Worm (Caenorhabditis elegans) whole organism, L3 larva: Measurements from ENCODE around the gene Y105C5B.1413.

Experiments
- ZK546.5 ChIP-seq: sonication (generic microtip); optimal IDR thresholded peaks from 2 replicates; lab custom pipeline; 2017; ENCODE audit warnings: missing biosample characterization, missing genetic modification characterization
- aly-2 ChIP-seq: fragments of 150-350 bp; optimal IDR thresholded peaks from 2 replicates; lab custom pipeline; 2014; ENCODE audit warnings: missing biosample characterization, missing genetic modification characterization
- ama-1 ChIP-seq: fragments of 150-350 bp; optimal IDR thresholded peaks from 2 replicates; lab custom pipeline; 2018
- elt-3 ChIP-seq, 3 experiments: fragments of 150-350 bp in 1 of 3; sonication (generic microtip) in 2 of 3; optimal IDR thresholded peaks; 2 replicates in 2 of 3; 4 replicates in 1 of 3; lab custom pipeline; 2014 to 2017; ENCODE audit warnings: missing biosample characterization in 3 of 3, missing genetic modification characterization in 3 of 3
- fkh-2 ChIP-seq: fragments of 150-350 bp; optimal IDR thresholded peaks from 2 replicates; lab custom pipeline; 2014; ENCODE audit warnings: missing biosample characterization, missing genetic modification reagents, missing genetic modification characterization

- TF ChIP-seq elt-3 (tag; optimal IDR thresholded peaks at IDR 0.05; lab: Kevin White, UChicago) (no peak), ama-1 (lab: Kevin White, UChicago) (no peak), ZK546.5 (no peak), fkh-2 (tag; lab: Kevin White, UChicago) (no peak), aly-2 (tag; lab: Kevin White, UChicago) (no peak)
Observed at ce11 chrIV:16199831-16200230, 15.4 kb upstream of the Y105C5B.1413 start.
